Worm (Caenorhabditis elegans): ENCODE results near the gene nlp-71.

DNA sequence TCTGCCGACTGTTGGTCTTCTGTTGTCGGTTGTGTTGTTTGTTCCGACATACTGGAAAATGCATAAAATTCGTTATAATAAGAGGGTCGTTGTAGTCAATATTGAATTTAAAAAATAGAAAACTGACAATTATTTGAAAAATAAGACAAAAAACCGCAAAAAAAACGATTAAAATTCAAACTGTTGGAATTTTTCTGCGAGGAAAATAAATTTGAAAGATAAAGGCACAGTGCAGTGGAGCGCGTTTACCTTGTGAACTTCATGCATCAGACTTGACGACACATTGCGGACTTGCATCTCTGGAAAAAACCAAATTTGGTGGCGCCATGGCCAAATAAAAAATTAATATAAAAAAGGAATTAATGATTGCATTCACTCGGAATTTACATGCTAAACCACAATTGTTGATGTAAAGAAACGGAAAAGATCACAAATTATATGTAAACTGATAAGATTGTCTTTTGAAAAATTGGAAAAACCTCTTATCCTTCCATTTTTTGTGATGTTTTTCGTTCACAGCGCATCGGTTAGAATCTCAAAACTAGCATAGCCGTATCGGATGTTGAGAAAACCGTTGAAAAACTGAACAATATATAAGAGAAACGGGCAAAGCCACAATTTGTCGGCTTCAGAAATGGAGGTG lies 36.8 kb downstream of the nlp-71 start, which contains the start of the genes hrpf-2 and bli-6:
- TF ChIP-seq mep-1 (tag; optimal IDR thresholded peaks at IDR 0.05) (peak; percentile 92), skn-1 (tag; optimal IDR thresholded peaks at IDR 0.05) (peak; percentile 91), egl-27 (tag; optimal IDR thresholded peaks at IDR 0.05) (no peak), lin-13 (GFP tag; optimal IDR thresholded peaks at IDR 0.05) (peak; percentile 74), nhr-19 (GFP tag; conservative IDR thresholded peaks at IDR 0.05) (peak; percentile 72), ceh-82 (tag; optimal IDR thresholded peaks at IDR 0.05) (peak; percentile 20 to 78 (median 46)), elt-2 (tag; optimal IDR thresholded peaks at IDR 0.05) (peak; percentile 18), nhr-12 (tag; optimal IDR thresholded peaks at IDR 0.05) (no peak), jun-1 (tag; optimal IDR thresholded peaks at IDR 0.05) (peak; percentile 39), lin-15B (tag; optimal IDR thresholded peaks at IDR 0.05) (peak; percentile 93), ama-1 (optimal IDR thresholded peaks at IDR 0.05) (no peak), ceh-8 (GFP tag; optimal IDR thresholded peaks at IDR 0.05) (no peak), lin-14 (GFP tag; optimal IDR thresholded peaks at IDR 0.05) (peak; percentile 77)

Data from whole organism, L1 larva.